Fruit fly (Drosophila melanogaster): ENCODE data around the gene CG13599.

CG13599 gene

dm6 chr3R:23911073-23911690 lies 20.3 kb upstream of the CG13599 start:
- TF ChIP-seq CG7101 (tag; optimal IDR thresholded peaks at IDR 0.05), result no peak
- no peak for TF ChIP-seq toe (GFP tag; optimal IDR thresholded peaks at IDR 0.05)
- no peak for TF ChIP-seq Clk (GFP tag; optimal IDR thresholded peaks at IDR 0.05)

- TF ChIP-seq tj (GFP tag; optimal IDR thresholded peaks at IDR 0.05) (no peak), pad (GFP tag; optimal IDR thresholded peaks at IDR 0.05) (no peak), Clk (GFP tag; optimal IDR thresholded peaks at IDR 0.05) (no peak), cnc (optimal IDR thresholded peaks at IDR 0.05) (no peak), CG11617 (GFP tag; optimal IDR thresholded peaks at IDR 0.05) (no peak), Hr96 (GFP tag; optimal IDR thresholded peaks at IDR 0.05) (no peak), CG7101 (tag; optimal IDR thresholded peaks at IDR 0.05) (no peak), CG5204 (GFP tag; optimal IDR thresholded peaks at IDR 0.05) (no peak), toe (GFP tag; optimal IDR thresholded peaks at IDR 0.05) (no peak), CG14711 (tag; optimal IDR thresholded peaks at IDR 0.05) (no peak), CG33017 (tag; optimal IDR thresholded peaks at IDR 0.05) (no peak)
These were observed 19.1 kb upstream of the CG13599 start for dm6 chr3R:23912349-23912748.

dm6 chr3R:23914415-23915041 lies 16.9 kb upstream of the CG13599 start:
- TF ChIP-seq Hr96 (GFP tag; optimal IDR thresholded peaks at IDR 0.05) (no peak), CG14711 (tag; optimal IDR thresholded peaks at IDR 0.05) (no peak), Mnt (GFP tag; optimal IDR thresholded peaks at IDR 0.05) (no peak), tj (GFP tag; optimal IDR thresholded peaks at IDR 0.05) (no peak), CG12768 (GFP tag; optimal IDR thresholded peaks at IDR 0.05) (no peak), toe (GFP tag; optimal IDR thresholded peaks at IDR 0.05) (no peak), CG1620 (GFP tag; optimal IDR thresholded peaks at IDR 0.05) (no peak), Clk (GFP tag; optimal IDR thresholded peaks at IDR 0.05) (no peak), pad (GFP tag; optimal IDR thresholded peaks at IDR 0.05) (no peak), bab1 (GFP tag; optimal IDR thresholded peaks at IDR 0.05) (no peak), cic (GFP tag; optimal IDR thresholded peaks at IDR 0.05) (no peak), Crg-1 (GFP tag; optimal IDR thresholded peaks at IDR 0.05) (no peak), kay (GFP tag; ENCODE audit: borderline replicate concordance) (no peak), CG7101 (tag; optimal IDR thresholded peaks at IDR 0.05) (no peak), CG11617 (GFP tag; optimal IDR thresholded peaks at IDR 0.05) (no peak), CG5204 (GFP tag; optimal IDR thresholded peaks at IDR 0.05) (no peak), ovo (GFP tag; optimal IDR thresholded peaks at IDR 0.05) (no peak), CG7045 (GFP tag; optimal IDR thresholded peaks at IDR 0.05) (no peak), cnc (optimal IDR thresholded peaks at IDR 0.05) (no peak), CG33017 (tag; optimal IDR thresholded peaks at IDR 0.05) (no peak)

dm6 chr3R:23915042-23915428 lies 16.4 kb upstream of the CG13599 start:
- TF ChIP-seq CG14711 (tag; optimal IDR thresholded peaks at IDR 0.05), result peak; percentile 5
- no peak for TF ChIP-seq CG1620 (GFP tag; optimal IDR thresholded peaks at IDR 0.05)
- no peak for TF ChIP-seq ovo (GFP tag; optimal IDR thresholded peaks at IDR 0.05)

- TF ChIP-seq CG14711 (tag; optimal IDR thresholded peaks at IDR 0.05) (no peak), kay (GFP tag; ENCODE audit: borderline replicate concordance) (no peak), CG7101 (tag; optimal IDR thresholded peaks at IDR 0.05) (no peak), CG12768 (GFP tag; optimal IDR thresholded peaks at IDR 0.05) (no peak), pad (GFP tag; optimal IDR thresholded peaks at IDR 0.05) (no peak), bab1 (GFP tag; optimal IDR thresholded peaks at IDR 0.05) (no peak), cic (GFP tag; optimal IDR thresholded peaks at IDR 0.05) (no peak), Crg-1 (GFP tag; optimal IDR thresholded peaks at IDR 0.05) (no peak), CG11617 (GFP tag; optimal IDR thresholded peaks at IDR 0.05) (no peak), CG7045 (GFP tag; optimal IDR thresholded peaks at IDR 0.05) (no peak), CG5204 (GFP tag; optimal IDR thresholded peaks at IDR 0.05) (no peak), Clk (GFP tag; optimal IDR thresholded peaks at IDR 0.05) (no peak), Hr96 (GFP tag; optimal IDR thresholded peaks at IDR 0.05) (no peak), ovo (GFP tag; optimal IDR thresholded peaks at IDR 0.05) (no peak), CG33017 (tag; optimal IDR thresholded peaks at IDR 0.05) (no peak), Mnt (GFP tag; optimal IDR thresholded peaks at IDR 0.05) (no peak), CG1620 (GFP tag; optimal IDR thresholded peaks at IDR 0.05) (no peak), cnc (optimal IDR thresholded peaks at IDR 0.05) (no peak), tj (GFP tag; optimal IDR thresholded peaks at IDR 0.05) (no peak), toe (GFP tag; optimal IDR thresholded peaks at IDR 0.05) (no peak)
These were observed 15.5 kb upstream of the CG13599 start for dm6 chr3R:23915967-23916366.

- TF ChIP-seq CG5204 (GFP tag; optimal IDR thresholded peaks at IDR 0.05), result no peak
- no peak for TF ChIP-seq CG7045 (GFP tag; optimal IDR thresholded peaks at IDR 0.05)
- TF ChIP-seq pad (GFP tag; optimal IDR thresholded peaks at IDR 0.05), result no peak
- no peak for TF ChIP-seq CG11617 (GFP tag; optimal IDR thresholded peaks at IDR 0.05)
- TF ChIP-seq kay (GFP tag; ENCODE audit: borderline replicate concordance), result no peak
- no peak for TF ChIP-seq toe (GFP tag; optimal IDR thresholded peaks at IDR 0.05)
- no peak for TF ChIP-seq Hr96 (GFP tag; optimal IDR thresholded peaks at IDR 0.05)
- TF ChIP-seq cic (GFP tag; optimal IDR thresholded peaks at IDR 0.05), result no peak
- no peak for TF ChIP-seq cnc (optimal IDR thresholded peaks at IDR 0.05)
- TF ChIP-seq Clk (GFP tag; optimal IDR thresholded peaks at IDR 0.05), result no peak
- no peak for TF ChIP-seq tj (GFP tag; optimal IDR thresholded peaks at IDR 0.05)
- TF ChIP-seq Crg-1 (GFP tag; optimal IDR thresholded peaks at IDR 0.05), result no peak
- no peak for TF ChIP-seq CG14711 (tag; optimal IDR thresholded peaks at IDR 0.05)
- no peak for TF ChIP-seq CG1620 (GFP tag; optimal IDR thresholded peaks at IDR 0.05)
- no peak for TF ChIP-seq ovo (GFP tag; optimal IDR thresholded peaks at IDR 0.05)
- no peak for TF ChIP-seq CG33017 (tag; optimal IDR thresholded peaks at IDR 0.05)
- no peak for TF ChIP-seq CG7101 (tag; optimal IDR thresholded peaks at IDR 0.05)
- TF ChIP-seq CG12768 (GFP tag; optimal IDR thresholded peaks at IDR 0.05), result no peak
- TF ChIP-seq Mnt (GFP tag; optimal IDR thresholded peaks at IDR 0.05), result no peak
- TF ChIP-seq bab1 (GFP tag; optimal IDR thresholded peaks at IDR 0.05), result no peak
These were observed 12.1 kb upstream of the CG13599 start for dm6 chr3R:23919366-23919765.
